Worm (Caenorhabditis elegans) whole organism, L2 larva: ENCODE measurements around the gene chpf-1.

Experiments used
- egl-27 ChIP-seq: sonication (generic microtip); optimal IDR thresholded peaks from 3 replicates; lab custom pipeline; 2017; ENCODE audit warnings: missing biosample characterization, missing genetic modification reagents, missing genetic modification characterization
- elt-3 ChIP-seq: sonication (generic microtip); optimal IDR thresholded peaks from 2 replicates; lab custom pipeline; 2017; ENCODE audit warnings: missing biosample characterization, missing genetic modification characterization
- lin-11 ChIP-seq: fragments of 150-350 bp; sonication (generic microtip); optimal IDR thresholded peaks from 2 replicates; lab custom pipeline; 2014; ENCODE audit warnings: missing biosample characterization, missing genetic modification characterization, inconsistent platforms, mixed read lengths
- lsy-2 ChIP-seq, 2 experiments: fragments of 150-350 bp in 1 of 2; sonication (generic microtip) in 1 of 2; optimal IDR thresholded peaks; 2 replicates each; lab custom pipeline; 2014 to 2017; ENCODE audit warnings: missing biosample characterization in 2 of 2, missing genetic modification characterization in 2 of 2
- mbf-1 ChIP-seq: sonication (generic microtip); optimal IDR thresholded peaks from 2 replicates; lab custom pipeline; 2017; ENCODE audit warnings: missing biosample characterization, missing genetic modification characterization
- nhr-11 ChIP-seq: fragments of 150-350 bp; optimal IDR thresholded peaks from 2 replicates; lab custom pipeline; 2014; ENCODE audit warnings: missing biosample characterization, missing genetic modification characterization
- nhr-23 ChIP-seq: fragments of 150-350 bp; optimal IDR thresholded peaks from 2 replicates; lab custom pipeline; 2014; ENCODE audit warnings: missing biosample characterization, missing genetic modification reagents, missing genetic modification characterization
- nhr-237 ChIP-seq: fragments of 150-350 bp; optimal IDR thresholded peaks from 2 replicates; lab custom pipeline; 2014; ENCODE audit warnings: missing biosample characterization, missing genetic modification characterization
- snpc-4 ChIP-seq: fragments of 150-350 bp; optimal IDR thresholded peaks from 2 replicates; lab custom pipeline; 2014; ENCODE audit warnings: missing biosample characterization, missing genetic modification characterization
- unc-55 ChIP-seq: fragments of 150-350 bp; sonication (generic microtip); optimal IDR thresholded peaks from 3 replicates; lab custom pipeline; 2014; ENCODE audit warnings: missing biosample characterization, missing genetic modification reagents, missing genetic modification characterization
- ztf-1 ChIP-seq: fragments of 200-800 bp; sonication (Bioruptor generic); conservative IDR thresholded peaks from 2 replicates; pipeline ENCODE4 v1.3.6; 2022; ENCODE audit warnings: missing genetic modification characterization, missing compliant biosample characterization
- ztf-11 ChIP-seq: sonication (generic microtip); optimal IDR thresholded peaks from 2 replicates; lab custom pipeline; 2017; ENCODE audit warnings: missing biosample characterization, missing genetic modification characterization

ce11 chrV:10239861-10240260 lies 36.6 kb upstream of the chpf-1 start, which contains the start of gene fipr-8:
- TF ChIP-seq nhr-237 (tag; lab: Kevin White, UChicago) = no peak
- no peak for TF ChIP-seq unc-55
- no peak for TF ChIP-seq snpc-4 (tag; lab: Kevin White, UChicago)
- TF ChIP-seq ztf-1 (GFP tag; lab: Robert Waterston, UW) = no peak
- TF ChIP-seq elt-3 (tag; lab: Kevin White, UChicago) = no peak
- no peak for TF ChIP-seq nhr-11 (tag; lab: Kevin White, UChicago)
- no peak for TF ChIP-seq ztf-11 (tag; lab: Kevin White, UChicago)
- no peak for TF ChIP-seq nhr-23
- TF ChIP-seq mbf-1 = no peak
- TF ChIP-seq egl-27 (tag; lab: Kevin White, UChicago) = no peak
- TF ChIP-seq lin-11 (tag; lab: Kevin White, UChicago) = no peak
- no peak for TF ChIP-seq lsy-2 (tag; optimal IDR thresholded peaks at IDR 0.05; lab: Kevin White, UChicago)
